In genomic region chr3R:19801752-19802151, dm6 we compare ENCODE assay signal across 3 fruit fly cellular contexts.
A peak's percentile ranks its signal among the peaks of the same experiment; 100 is the strongest.
TF ChIP-seq lines count a peak whose summit lies in the region.

No protein-coding gene starts in this region.

- no peak for TF ChIP-seq CTCF in whole organism, embryonic (GFP tag; optimal IDR thresholded peaks at IDR 0.05; lab: Kevin White, UChicago)

TF ChIP-seq in whole organism, embryonic, 481 proteins besides CTCF, POLR2A, EP300 and RAD21 (continues in another document):
- TF ChIP-seq grau (tag; optimal IDR thresholded peaks at IDR 0.05; lab: Kevin White, UChicago) (peak; percentile 19), so (GFP tag; IDR thresholded peaks at IDR 0.05; lab: Robert Waterston, UW) (no peak), bsh (GFP tag; optimal IDR thresholded peaks at IDR 0.05; lab: Kevin White, UChicago) (peak in 1 of 2 experiments; percentile 57), CG17359 (tag; optimal IDR thresholded peaks at IDR 0.05; lab: Kevin White, UChicago) (peak; percentile 14), prd (optimal IDR thresholded peaks at IDR 0.05; lab: Kevin White, UChicago) (no peak), prd (GFP tag; IDR thresholded peaks at IDR 0.05; lab: Robert Waterston, UW) (peak; percentile 28; the same call in 1 of the 3 replicates), Max (GFP tag; optimal IDR thresholded peaks at IDR 0.05; lab: Kevin White, UChicago) (no peak), CG2120 (GFP tag; optimal IDR thresholded peaks at IDR 0.05; lab: Kevin White, UChicago) (no peak), stwl (tag; optimal IDR thresholded peaks at IDR 0.05; lab: Kevin White, UChicago) (no peak), CG16815 (GFP tag; optimal IDR thresholded peaks at IDR 0.05; lab: Kevin White, UChicago) (no peak), CG15696 (tag; optimal IDR thresholded peaks at IDR 0.05; lab: Kevin White, UChicago) (no peak), CG4707 (GFP tag; optimal IDR thresholded peaks at IDR 0.05; lab: Kevin White, UChicago) (peak; percentile 16), CG14050 (GFP tag; IDR thresholded peaks at IDR 0.05; lab: Robert Waterston, UW) (no peak), CkIIα-i1 (GFP tag; IDR thresholded peaks at IDR 0.05; lab: Robert Waterston, UW) (no peak), Ssrp (tag; optimal IDR thresholded peaks at IDR 0.05; lab: Kevin White, UChicago) (peak; percentile 3), trem (tag; optimal IDR thresholded peaks at IDR 0.05; lab: Kevin White, UChicago) (peak; percentile 17), CG4424 (GFP tag; optimal IDR thresholded peaks at IDR 0.05; lab: Kevin White, UChicago) (peak; percentile 28), CG2678 (tag; optimal IDR thresholded peaks at IDR 0.05; lab: Kevin White, UChicago) (peak; percentile 12), CG18262 (tag; optimal IDR thresholded peaks at IDR 0.05; lab: Kevin White, UChicago) (peak; percentile 45), org-1 (GFP tag; optimal IDR thresholded peaks at IDR 0.05; lab: Kevin White, UChicago) (no peak), Lpt (GFP tag; optimal IDR thresholded peaks at IDR 0.05; lab: Kevin White, UChicago) (no peak), caup (GFP tag; optimal IDR thresholded peaks at IDR 0.05; lab: Kevin White, UChicago; ENCODE audit: severe bottlenecking) (no peak), phol (tag; optimal IDR thresholded peaks at IDR 0.05; lab: Kevin White, UChicago) (peak; percentile 46), maf-S (GFP tag; optimal IDR thresholded peaks at IDR 0.05; lab: Kevin White, UChicago) (no peak), row (GFP tag; IDR thresholded peaks at IDR 0.05; lab: Robert Waterston, UW) (no peak), Oli (tag; optimal IDR thresholded peaks at IDR 0.05; lab: Kevin White, UChicago) (peak; percentile 11), CG11504 (tag; optimal IDR thresholded peaks at IDR 0.05; lab: Kevin White, UChicago) (peak; percentile 30), CG14710 (tag; optimal IDR thresholded peaks at IDR 0.05; lab: Kevin White, UChicago) (peak; percentile 42), CG8388 (GFP tag; optimal IDR thresholded peaks at IDR 0.05; lab: Kevin White, UChicago) (peak; percentile 17), CG12219 (GFP tag; optimal IDR thresholded peaks at IDR 0.05; lab: Kevin White, UChicago) (no peak), unpg (GFP tag; optimal IDR thresholded peaks at IDR 0.05; lab: Kevin White, UChicago) (peak; percentile 31)

TF ChIP-seq in whole organism, prepupa, 60 proteins besides CTCF, POLR2A, EP300 and RAD21:
- TF ChIP-seq Hr39 (GFP tag; optimal IDR thresholded peaks at IDR 0.05; lab: Kevin White, UChicago): no peak
- TF ChIP-seq dsx (GFP tag; optimal IDR thresholded peaks at IDR 0.05; lab: Kevin White, UChicago; ENCODE audit: poor library complexity, severe bottlenecking): no peak
- TF ChIP-seq Blimp-1 (GFP tag; optimal IDR thresholded peaks at IDR 0.05; lab: Kevin White, UChicago): no peak
- TF ChIP-seq net (GFP tag; optimal IDR thresholded peaks at IDR 0.05; lab: Kevin White, UChicago): no peak
- TF ChIP-seq CG3032 (tag; optimal IDR thresholded peaks at IDR 0.05; lab: Kevin White, UChicago): no peak
- no peak for TF ChIP-seq fd59A (GFP tag; optimal IDR thresholded peaks at IDR 0.05; lab: Kevin White, UChicago)
- TF ChIP-seq CG34406 (GFP tag; optimal IDR thresholded peaks at IDR 0.05; lab: Kevin White, UChicago): no peak
- TF ChIP-seq CG6163 (GFP tag; IDR thresholded peaks at IDR 0.05; lab: Robert Waterston, UW): 0 out of 3 replicates have a peak, but pooled peaks have one; percentile 45
- no peak for TF ChIP-seq Met (GFP tag; optimal IDR thresholded peaks at IDR 0.05; lab: Kevin White, UChicago)
- no peak for TF ChIP-seq CG7368 (GFP tag; optimal IDR thresholded peaks at IDR 0.05; lab: Kevin White, UChicago)
- TF ChIP-seq CG6792 (GFP tag; optimal IDR thresholded peaks at IDR 0.05; lab: Kevin White, UChicago): no peak
- TF ChIP-seq Eip93F (GFP tag; optimal IDR thresholded peaks at IDR 0.05; lab: Kevin White, UChicago): no peak
- no peak for TF ChIP-seq CG6808 (GFP tag; optimal IDR thresholded peaks at IDR 0.05; lab: Kevin White, UChicago)
- TF ChIP-seq CG8632 (GFP tag; optimal IDR thresholded peaks at IDR 0.05; lab: Kevin White, UChicago): no peak
- no peak for TF ChIP-seq Sox15 (GFP tag; optimal IDR thresholded peaks at IDR 0.05; lab: Kevin White, UChicago)
- TF ChIP-seq CG4318 (GFP tag; optimal IDR thresholded peaks at IDR 0.05; lab: Kevin White, UChicago): peak; percentile 6
- no peak for TF ChIP-seq CG6276 (GFP tag; optimal IDR thresholded peaks at IDR 0.05; lab: Kevin White, UChicago)
- TF ChIP-seq Eip78C (GFP tag; lab: Kevin White, UChicago): peak; percentile 75
- TF ChIP-seq CG32006 (GFP tag; optimal IDR thresholded peaks at IDR 0.05; lab: Kevin White, UChicago): peak; percentile 27
- no peak for TF ChIP-seq vri (GFP tag; optimal IDR thresholded peaks at IDR 0.05; lab: Kevin White, UChicago)
- no peak for TF ChIP-seq CG11902 (GFP tag; optimal IDR thresholded peaks at IDR 0.05; lab: Kevin White, UChicago)
- peak; percentile 30 for TF ChIP-seq Hr4 (GFP tag; optimal IDR thresholded peaks at IDR 0.05; lab: Kevin White, UChicago)
- no peak for TF ChIP-seq Ets21C (GFP tag; optimal IDR thresholded peaks at IDR 0.05; lab: Kevin White, UChicago)
- no peak for TF ChIP-seq acj6 (GFP tag; optimal IDR thresholded peaks at IDR 0.05; lab: Kevin White, UChicago)
- TF ChIP-seq eg (GFP tag; IDR thresholded peaks at IDR 0.05; lab: Robert Waterston, UW): no peak
TF ChIP-seq in whole organism, prepupa: peak in this region for 5.

TF ChIP-seq in whole organism, pupa, 21 proteins besides CTCF, POLR2A, EP300 and RAD21:
- TF ChIP-seq CG8159 (tag; optimal IDR thresholded peaks at IDR 0.05; lab: Kevin White, UChicago) (peak; percentile 9), CG10348 (GFP tag; IDR thresholded peaks at IDR 0.05; lab: Robert Waterston, UW) (no peak)

Comparison
In these comparisons a context has a peak if more than half of its experiments do, and no peak if none do; other contexts are left out.
1. Of the 7 proteins assayed by ChIP-seq in both whole organism, embryonic and whole organism, prepupa: peak only in whole organism, embryonic: Blimp-1 and Sox102F; only in whole organism, prepupa: none; in both: none; in neither: 5.